Worm (Caenorhabditis elegans): Measurements from ENCODE around the gene nhr-189.

- TF ChIP-seq klf-2 (GFP tag; conservative IDR thresholded peaks at IDR 0.05) (no peak), flt-1 (GFP tag; IDR thresholded peaks at IDR 0.05) (no peak)
These were observed 45.8 kb upstream of the nhr-189 start, which contains the start of gene nhr-156 for ce11 chrV:3905841-3906240.

All from whole organism, midembryonic.